Worm (Caenorhabditis elegans) whole organism, L1 larva: ENCODE measurements around the gene clec-189.

Source experiments
- C04F5.9 ChIP-seq: sonication (generic microtip); optimal IDR thresholded peaks from 2 replicates; lab custom pipeline; 2016; ENCODE audit warnings: missing genetic modification characterization, missing compliant biosample characterization
- C16A3.4 ChIP-seq: fragments of 150-350 bp; optimal IDR thresholded peaks from 2 replicates; lab custom pipeline; 2014; ENCODE audit warnings: missing biosample characterization, missing genetic modification characterization
- alr-1 ChIP-seq: fragments of 200-800 bp; sonication (Bioruptor generic); optimal IDR thresholded peaks from 2 replicates; lab custom pipeline; 2018; ENCODE audit warnings: borderline replicate concordance, mild to moderate bottlenecking, missing genetic modification characterization, missing compliant biosample characterization
- aly-2 ChIP-seq: fragments of 150-350 bp; optimal IDR thresholded peaks from 2 replicates; lab custom pipeline; 2014; ENCODE audit warnings: missing biosample characterization, missing genetic modification characterization
- ceh-88 ChIP-seq: fragments of 200-800 bp; sonication (Bioruptor generic); IDR thresholded peaks from 2 replicates; pipeline ENCODE4 v1.3.6; 2022; ENCODE audit warnings: missing genetic modification characterization, missing compliant biosample characterization
- ceh-90 ChIP-seq: sonication (generic microtip); optimal IDR thresholded peaks from 2 replicates; lab custom pipeline; 2016; ENCODE audit warnings: missing genetic modification characterization, missing compliant biosample characterization
- dpl-1 ChIP-seq, 3 experiments: fragments of 150-350 bp in 2 of 3; sonication (generic microtip) in 1 of 3; optimal IDR thresholded peaks; 2 replicates each; lab custom pipeline; 2014 to 2017; ENCODE audit warnings: missing biosample characterization in 3 of 3, missing genetic modification characterization in 3 of 3, missing genetic modification reagents in 3 of 3
- elt-2 ChIP-seq: sonication (generic microtip); optimal IDR thresholded peaks from 2 replicates; lab custom pipeline; 2016; ENCODE audit warnings: missing genetic modification characterization, mild to moderate bottlenecking, inconsistent platforms, missing compliant biosample characterization, missing genetic modification reagents
- elt-3 ChIP-seq, 6 experiments: fragments of 150-350 bp in 1 of 6; sonication (generic microtip); optimal IDR thresholded peaks; 2 replicates each; lab custom pipeline; 2017 to 2018; ENCODE audit warnings: missing biosample characterization in 6 of 6, missing genetic modification characterization in 6 of 6, inconsistent platforms in 1 of 6
- ets-5 ChIP-seq: fragments of 200-800 bp; sonication (Bioruptor generic); IDR thresholded peaks from 2 replicates; pipeline ENCODE4 v1.3.6; 2022; ENCODE audit warnings: missing genetic modification characterization, missing compliant biosample characterization
- fkh-10 ChIP-seq: sonication (generic microtip); optimal IDR thresholded peaks from 2 replicates; lab custom pipeline; 2017; ENCODE audit warnings: missing biosample characterization, missing genetic modification reagents, missing genetic modification characterization
- hlh-17 ChIP-seq: fragments of 200-800 bp; sonication (Bioruptor generic); optimal IDR thresholded peaks from 2 replicates; lab custom pipeline; 2018; ENCODE audit warnings: missing genetic modification characterization, mild to moderate bottlenecking, missing compliant biosample characterization, moderate library complexity, borderline replicate concordance
- hlh-4 ChIP-seq: sonication (generic microtip); optimal IDR thresholded peaks from 2 replicates; lab custom pipeline; 2016; ENCODE audit warnings: mild to moderate bottlenecking, missing genetic modification characterization, missing compliant biosample characterization
- hpl-2 ChIP-seq: fragments of 150-350 bp; optimal IDR thresholded peaks from 2 replicates; lab custom pipeline; 2014; ENCODE audit warnings: missing biosample characterization, missing genetic modification reagents, missing genetic modification characterization
- irx-1 ChIP-seq: sonication (generic microtip); optimal IDR thresholded peaks from 2 replicates; lab custom pipeline; 2016; ENCODE audit warnings: missing genetic modification characterization, missing compliant biosample characterization
- lin-13 ChIP-seq: fragments of 150-350 bp; optimal IDR thresholded peaks from 2 replicates; lab custom pipeline; 2014; ENCODE audit warnings: missing biosample characterization, missing genetic modification reagents, missing genetic modification characterization
- lin-14 ChIP-seq: fragments of 200-800 bp; sonication (Bioruptor generic); optimal IDR thresholded peaks from 2 replicates; lab custom pipeline; 2018; ENCODE audit warnings: mild to moderate bottlenecking, missing genetic modification characterization, moderate library complexity, missing compliant biosample characterization
- lin-39 ChIP-seq: fragments of 150-350 bp; optimal IDR thresholded peaks from 2 replicates; lab custom pipeline; 2014; ENCODE audit warnings: missing biosample characterization, missing genetic modification reagents, missing genetic modification characterization
- lsy-2 ChIP-seq, 2 experiments: fragments of 150-350 bp; optimal IDR thresholded peaks; 2 replicates each; lab custom pipeline; 2014; ENCODE audit warnings: missing biosample characterization in 2 of 2, missing genetic modification characterization in 2 of 2
- mab-9 ChIP-seq: fragments of 200-800 bp; sonication (Bioruptor generic); IDR thresholded peaks from 2 replicates; pipeline ENCODE4 v1.3.6; 2022; ENCODE audit warnings: missing genetic modification reagents, missing genetic modification characterization, missing compliant biosample characterization
- mef-2 ChIP-seq: fragments of 150-350 bp; optimal IDR thresholded peaks from 2 replicates; lab custom pipeline; 2014; ENCODE audit warnings: missing biosample characterization, missing genetic modification characterization
- mep-1 ChIP-seq: fragments of 150-350 bp; optimal IDR thresholded peaks from 2 replicates; lab custom pipeline; 2014; ENCODE audit warnings: missing biosample characterization, missing genetic modification characterization
- nhr-19 ChIP-seq: fragments of 200-800 bp; sonication (Bioruptor generic); conservative IDR thresholded peaks from 2 replicates; pipeline ENCODE4 v1.3.6; 2022; ENCODE audit warnings: missing genetic modification characterization, missing compliant biosample characterization
- nhr-20 ChIP-seq: sonication (generic microtip); optimal IDR thresholded peaks from 2 replicates; lab custom pipeline; 2016; ENCODE audit warnings: mild to moderate bottlenecking, missing genetic modification characterization, missing compliant biosample characterization
- nhr-47 ChIP-seq: sonication (generic microtip); optimal IDR thresholded peaks from 2 replicates; lab custom pipeline; 2016; ENCODE audit warnings: mild to moderate bottlenecking, missing genetic modification characterization, moderate library complexity, missing compliant biosample characterization
- nhr-71 ChIP-seq: sonication (generic microtip); optimal IDR thresholded peaks from 2 replicates; lab custom pipeline; 2016; ENCODE audit warnings: mild to moderate bottlenecking, missing genetic modification characterization, moderate library complexity, missing compliant biosample characterization
- rnt-1 ChIP-seq: sonication (generic microtip); optimal IDR thresholded peaks from 2 replicates; lab custom pipeline; 2016; ENCODE audit warnings: mild to moderate bottlenecking, missing genetic modification characterization, moderate library complexity, missing compliant biosample characterization
- snu-23 ChIP-seq: sonication (generic microtip); optimal IDR thresholded peaks from 2 replicates; lab custom pipeline; 2016; ENCODE audit warnings: missing genetic modification characterization, missing compliant biosample characterization
- sox-4 ChIP-seq: sonication (generic microtip); optimal IDR thresholded peaks from 2 replicates; lab custom pipeline; 2016; ENCODE audit warnings: missing genetic modification characterization, missing compliant biosample characterization
- sup-37 ChIP-seq: fragments of 200-800 bp; sonication (Bioruptor generic); optimal IDR thresholded peaks from 2 replicates; lab custom pipeline; 2018; ENCODE audit warnings: mild to moderate bottlenecking, missing genetic modification characterization, missing compliant biosample characterization
- tbx-2 ChIP-seq: sonication (generic microtip); optimal IDR thresholded peaks from 2 replicates; lab custom pipeline; 2016; ENCODE audit warnings: missing genetic modification characterization, missing compliant biosample characterization
- tlp-1 ChIP-seq: fragments of 150-350 bp; optimal IDR thresholded peaks from 2 replicates; lab custom pipeline; 2014; ENCODE audit warnings: missing biosample characterization, missing genetic modification characterization
- unc-130 ChIP-seq: fragments of 150-350 bp; optimal IDR thresholded peaks from 2 replicates; lab custom pipeline; 2017; ENCODE audit warnings: missing biosample characterization, missing genetic modification characterization, inconsistent platforms
- unc-62 ChIP-seq: fragments of 150-350 bp; optimal IDR thresholded peaks from 2 replicates; lab custom pipeline; 2014; ENCODE audit warnings: missing biosample characterization, missing genetic modification reagents, missing genetic modification characterization
- xbp-1 ChIP-seq: sonication (generic microtip); optimal IDR thresholded peaks from 2 replicates; lab custom pipeline; 2016; ENCODE audit warnings: missing genetic modification characterization, missing compliant biosample characterization
- zag-1 ChIP-seq: fragments of 150-350 bp; optimal IDR thresholded peaks from 2 replicates; lab custom pipeline; 2014; ENCODE audit warnings: missing biosample characterization, missing genetic modification characterization
- zip-4 ChIP-seq: fragments of 200-800 bp; sonication (Bioruptor generic); optimal IDR thresholded peaks from 2 replicates; lab custom pipeline; 2018; ENCODE audit warnings: mild to moderate bottlenecking, missing genetic modification characterization, moderate library complexity, missing compliant biosample characterization

The clec-189 gene

DNA sequence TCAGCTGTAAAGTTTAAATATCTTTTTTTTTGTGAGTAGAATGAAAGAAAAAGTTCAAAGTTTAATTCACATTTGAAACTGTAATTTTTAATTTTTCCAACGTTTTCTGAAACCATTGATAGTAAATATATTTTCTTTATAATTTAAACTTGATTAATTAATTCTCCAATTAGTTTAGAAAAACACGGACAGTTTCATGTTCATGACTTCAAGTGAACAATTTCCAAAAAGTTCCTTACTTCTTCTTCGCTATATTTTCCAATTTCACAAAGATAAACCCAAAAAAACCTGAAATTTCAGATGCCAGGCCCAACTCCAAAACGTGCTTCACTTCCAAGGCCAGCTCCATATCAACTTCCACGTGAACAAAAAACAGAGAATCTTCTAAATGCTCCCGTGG, 12.2 kb upstream of the clec-189 start, which contains the start of gene M199.2:
Gene M199.2, plus strand, starts transcription at position 301 of the 400 bp plus-strand sequence.
- TF ChIP-seq tlp-1 (tag; lab: Kevin White, UChicago) (no peak), alr-1 (no peak), unc-62 (GFP tag; lab: Kevin White, UChicago) (no peak), ets-5 (no peak), hlh-4 (no peak), sox-4 (tag; lab: Kevin White, UChicago) (no peak), lsy-2 (tag; optimal IDR thresholded peaks at IDR 0.05; lab: Kevin White, UChicago) (no peak), tbx-2 (tag; lab: Kevin White, UChicago) (no peak), zip-4 (GFP tag; lab: Kevin White, UChicago) (no peak), irx-1 (no peak), nhr-20 (no peak), hlh-17 (no peak), nhr-71 (tag; lab: Kevin White, UChicago) (no peak), rnt-1 (no peak), C16A3.4 (tag; lab: Kevin White, UChicago) (no peak), unc-130 (tag; lab: Kevin White, UChicago) (no peak), elt-3 (tag; optimal IDR thresholded peaks at IDR 0.05; lab: Kevin White, UChicago) (no peak), ceh-88 (GFP tag; lab: Robert Waterston, UW) (no peak), xbp-1 (tag; lab: Kevin White, UChicago) (no peak)

DNA sequence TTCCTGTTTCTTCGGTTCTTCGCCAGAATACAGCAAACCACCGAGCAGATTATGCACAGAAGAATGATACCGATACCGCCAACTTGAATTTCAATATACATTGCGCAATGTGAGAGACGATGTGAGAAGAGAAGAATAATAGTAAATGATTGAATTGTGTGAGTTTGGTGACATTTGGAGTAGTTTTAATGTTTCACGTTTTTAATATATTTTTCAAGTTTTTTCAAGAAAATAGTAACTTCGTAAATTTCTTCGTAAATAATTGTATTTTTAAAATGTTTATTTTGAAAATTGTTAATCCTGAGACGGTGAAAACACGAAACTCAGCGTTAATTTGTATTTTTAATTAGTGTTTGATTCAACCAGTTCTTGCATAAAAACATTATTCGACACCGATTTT, 7.5 kb upstream of the clec-189 start, which contains the start of gene M199.134:
Gene M199.134, minus strand, starts transcription at position 101 of the 400 bp plus-strand sequence.
- TF ChIP-seq unc-130 (tag; lab: Kevin White, UChicago) (no peak), mab-9 (GFP tag; lab: Robert Waterston, UW) (no peak), C04F5.9 (no peak), nhr-47 (tag; lab: Kevin White, UChicago) (no peak), lin-14 (GFP tag; lab: Kevin White, UChicago) (no peak)

DNA sequence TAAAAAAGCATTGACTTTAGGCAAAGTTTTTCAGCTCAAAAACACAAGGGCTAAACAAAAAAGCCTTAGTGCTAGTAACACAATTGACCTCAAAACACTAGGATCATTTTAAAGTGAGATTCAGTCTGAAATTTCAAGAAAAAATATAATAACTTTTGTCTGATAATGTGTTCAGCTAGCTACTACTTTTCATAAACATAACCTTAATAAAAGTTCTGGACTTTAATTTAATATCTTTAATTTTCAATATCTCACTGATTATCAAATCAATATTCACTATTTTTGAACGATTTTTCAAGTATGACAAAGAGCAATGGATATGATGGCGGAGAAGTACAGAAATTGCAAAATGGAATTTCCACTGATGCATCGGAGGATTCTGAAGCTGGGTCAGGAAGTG, 6.3 kb upstream of the clec-189 start, which contains the start of gene M199.135:
Gene M199.135, plus strand, starts transcription at position 301 of the 400 bp plus-strand sequence.
- TF ChIP-seq zip-4 (GFP tag; lab: Kevin White, UChicago) (no peak), mab-9 (GFP tag; lab: Robert Waterston, UW) (no peak), rnt-1 (no peak), tbx-2 (tag; lab: Kevin White, UChicago) (no peak), dpl-1 (GFP tag; optimal IDR thresholded peaks at IDR 0.05; lab: Kevin White, UChicago) (no peak), nhr-20 (no peak), lsy-2 (tag; optimal IDR thresholded peaks at IDR 0.05; lab: Kevin White, UChicago) (no peak), lin-14 (GFP tag; lab: Kevin White, UChicago) (no peak), lin-13 (GFP tag; lab: Kevin White, UChicago) (no peak)

DNA sequence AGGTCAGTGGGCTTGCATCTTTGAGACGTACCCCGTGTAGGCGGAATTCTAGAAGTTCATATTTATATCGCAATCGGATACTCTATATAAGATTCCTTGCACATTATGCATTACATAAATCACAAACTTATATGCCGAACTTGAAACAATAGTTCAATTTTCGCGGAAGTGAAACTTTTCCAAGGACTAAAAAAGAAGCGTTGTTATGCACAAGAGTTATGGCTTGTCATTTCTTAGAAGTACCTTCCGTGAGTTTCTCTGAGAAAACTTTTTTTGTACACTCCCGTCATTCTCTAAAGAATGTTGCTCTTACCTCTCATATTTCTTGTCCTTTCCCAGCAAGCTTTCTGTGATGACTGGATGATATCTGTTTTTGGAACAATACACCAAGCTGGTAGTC, 2.2 kb upstream of the clec-189 start, which contains the start of gene M199.136:
Gene M199.136, plus strand, starts transcription at position 301 of the 400 bp plus-strand sequence.
- no peak for TF ChIP-seq hpl-2 (GFP tag; lab: Kevin White, UChicago)
- no peak for TF ChIP-seq fkh-10
- TF ChIP-seq aly-2 (tag; lab: Kevin White, UChicago) = no peak
- TF ChIP-seq mep-1 = no peak
- no peak for TF ChIP-seq unc-62 (GFP tag; lab: Kevin White, UChicago)
- no peak for TF ChIP-seq mef-2
- TF ChIP-seq rnt-1 = no peak
- TF ChIP-seq nhr-19 (GFP tag; lab: Robert Waterston, UW) = no peak
- TF ChIP-seq snu-23 (GFP tag; lab: Kevin White, UChicago) = no peak
- no peak for TF ChIP-seq tbx-2 (tag; lab: Kevin White, UChicago)
- no peak for TF ChIP-seq ceh-90
- TF ChIP-seq zag-1 (tag; lab: Kevin White, UChicago) = no peak
- TF ChIP-seq xbp-1 (tag; lab: Kevin White, UChicago) = no peak
- no peak for TF ChIP-seq mab-9 (GFP tag; lab: Robert Waterston, UW)
- TF ChIP-seq sup-37 = no peak
- TF ChIP-seq elt-2 = no peak
- TF ChIP-seq hlh-4 = no peak
- TF ChIP-seq zip-4 (GFP tag; lab: Kevin White, UChicago) = no peak
- TF ChIP-seq lin-39 (tag; lab: Kevin White, UChicago) = no peak
